Worm (Caenorhabditis elegans): Measurements from ENCODE around the gene Y57A10A.24.

The Y57A10A.24 gene

DNA sequence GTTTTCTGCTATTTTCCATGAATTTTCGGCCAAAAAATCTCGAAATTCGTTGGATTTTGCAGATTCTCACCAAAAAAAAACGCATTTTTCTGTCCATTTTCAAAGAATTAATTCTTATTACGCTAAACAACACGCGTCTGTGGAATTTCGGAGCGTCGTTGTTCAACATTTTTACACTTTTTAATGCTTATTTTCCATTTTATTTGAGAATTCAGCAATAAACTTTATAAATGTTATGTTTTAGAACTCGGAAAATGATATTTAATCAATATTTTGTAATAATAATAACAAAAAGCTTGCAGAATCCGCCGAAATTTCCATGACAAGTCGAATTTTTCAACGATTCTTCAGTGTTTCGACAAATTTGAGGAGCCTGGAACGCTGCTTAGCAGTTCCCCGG is 37.6 kb downstream of the Y57A10A.24 start, which contains the start of gene ife-5:
Gene ife-5, plus strand, starts transcription at position 301 of the 400 bp plus-strand sequence.
- TF ChIP-seq F13C5.2 (tag; optimal IDR thresholded peaks at IDR 0.05) (no peak), ceh-13 (GFP tag; optimal IDR thresholded peaks at IDR 0.05) (no peak), tbx-11 (GFP tag; IDR thresholded peaks at IDR 0.05) (no peak), hmg-4 (GFP tag; optimal IDR thresholded peaks at IDR 0.05) (no peak), hmbx-1 (tag; optimal IDR thresholded peaks at IDR 0.05) (no peak), pes-1 (GFP tag; IDR thresholded peaks at IDR 0.05) (no peak), ceh-36 (tag; optimal IDR thresholded peaks at IDR 0.05) (no peak), B0310.2 (tag; optimal IDR thresholded peaks at IDR 0.05) (no peak), hnd-1 (tag; optimal IDR thresholded peaks at IDR 0.05) (no peak), scrt-1 (GFP tag; IDR thresholded peaks at IDR 0.05) (no peak), flt-1 (GFP tag; IDR thresholded peaks at IDR 0.05) (no peak), tbx-37 (GFP tag; conservative IDR thresholded peaks at IDR 0.05) (no peak), sea-1 (GFP tag; conservative IDR thresholded peaks at IDR 0.05) (no peak), tra-4 (tag; optimal IDR thresholded peaks at IDR 0.05) (no peak)

DNA sequence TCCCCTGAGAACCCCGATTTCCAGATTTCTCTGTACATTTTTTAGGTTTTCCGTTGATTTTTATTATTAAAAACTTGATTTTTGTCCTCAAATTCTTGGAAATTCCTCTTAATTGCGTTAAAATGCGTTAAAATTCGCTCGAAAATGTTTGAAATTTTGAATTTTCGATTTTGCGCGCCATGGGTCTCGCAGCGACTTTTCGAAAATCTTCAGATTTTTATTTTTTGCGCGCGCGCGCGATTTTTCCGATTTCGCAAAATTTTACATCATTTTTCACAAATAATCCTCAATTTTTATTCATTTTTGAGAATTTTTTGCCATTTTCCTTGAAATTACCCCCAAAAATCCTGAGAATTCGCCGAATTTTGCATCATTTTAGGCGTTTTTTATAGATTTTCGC is 41.3 kb downstream of the Y57A10A.24 start:
- TF ChIP-seq flt-1 (GFP tag; IDR thresholded peaks at IDR 0.05), result no peak
- no peak for TF ChIP-seq hmg-4 (GFP tag; optimal IDR thresholded peaks at IDR 0.05)
- no peak for TF ChIP-seq F13C5.2 (tag; optimal IDR thresholded peaks at IDR 0.05)
- no peak for TF ChIP-seq aly-1 (tag; optimal IDR thresholded peaks at IDR 0.05)
- no peak for TF ChIP-seq hnd-1 (tag; optimal IDR thresholded peaks at IDR 0.05)
- TF ChIP-seq tbx-11 (GFP tag; IDR thresholded peaks at IDR 0.05), result no peak

DNA sequence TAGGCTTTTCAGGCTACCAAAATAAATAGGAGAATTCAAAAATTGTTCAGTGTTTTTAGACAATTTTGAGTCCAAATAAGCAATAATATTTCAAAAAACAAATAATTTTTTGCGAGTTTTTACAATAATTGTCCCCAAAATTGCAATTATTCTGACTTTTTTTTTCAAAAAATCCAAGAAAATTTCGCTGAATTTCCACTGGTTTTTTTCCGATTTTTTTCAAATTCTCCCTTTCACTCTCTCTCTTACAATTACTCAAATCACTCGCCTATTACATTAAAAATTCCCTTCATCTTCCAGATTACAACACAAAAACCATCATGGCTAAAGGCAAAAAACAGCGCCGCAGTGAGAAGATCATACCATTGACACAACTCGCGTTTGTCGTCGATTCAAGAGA is 46.3 kb downstream of the Y57A10A.24 start, which contains the start of gene Y57A10A.31:
Gene Y57A10A.31, plus strand, starts transcription at position 301 of the 400 bp plus-strand sequence.
- TF ChIP-seq sea-1 (GFP tag; conservative IDR thresholded peaks at IDR 0.05), result no peak
- TF ChIP-seq flt-1 (GFP tag; IDR thresholded peaks at IDR 0.05), result no peak
- TF ChIP-seq tra-4 (tag; optimal IDR thresholded peaks at IDR 0.05), result no peak
- TF ChIP-seq tbx-37 (GFP tag; conservative IDR thresholded peaks at IDR 0.05), result no peak
- TF ChIP-seq ceh-13 (GFP tag; optimal IDR thresholded peaks at IDR 0.05), result no peak
- TF ChIP-seq ceh-36 (tag; optimal IDR thresholded peaks at IDR 0.05), result no peak
- TF ChIP-seq ets-7 (tag; optimal IDR thresholded peaks at IDR 0.05), result no peak
- no peak for TF ChIP-seq aly-1 (tag; optimal IDR thresholded peaks at IDR 0.05)

DNA sequence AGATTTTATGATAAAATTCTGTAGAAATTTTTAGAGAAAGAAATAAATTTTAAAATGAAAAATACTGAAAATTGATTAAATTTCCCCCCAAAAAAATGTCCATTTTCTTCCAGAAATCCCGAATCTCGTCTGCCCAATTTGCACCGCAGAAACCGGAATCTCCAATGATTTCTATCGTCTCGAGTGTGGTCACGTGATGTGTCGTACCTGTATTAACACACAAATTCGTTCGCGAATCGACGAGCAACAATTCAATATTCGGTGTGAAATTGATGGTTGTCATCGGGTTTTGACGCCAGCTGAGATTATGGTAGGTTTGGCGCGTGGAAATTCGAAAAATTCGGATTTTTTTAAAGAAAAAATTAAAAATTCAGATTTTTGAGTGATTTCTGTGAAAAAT is 53.8 kb downstream of the Y57A10A.24 start:
- TF ChIP-seq sea-1 (GFP tag; conservative IDR thresholded peaks at IDR 0.05) (no peak), aly-1 (tag; optimal IDR thresholded peaks at IDR 0.05) (no peak), tbx-11 (GFP tag; IDR thresholded peaks at IDR 0.05) (no peak)
